Worm (Caenorhabditis elegans) whole organism, early embryonic: Measurements from ENCODE around the gene C14F11.7.

Experiments used
- B0310.2 ChIP-seq: sonication (generic microtip); optimal IDR thresholded peaks from 2 replicates; lab custom pipeline; 2016; ENCODE audit warnings: mild to moderate bottlenecking, missing genetic modification characterization, missing compliant biosample characterization
- F13C5.2 ChIP-seq: sonication (generic microtip); optimal IDR thresholded peaks from 2 replicates; lab custom pipeline; 2017; ENCODE audit warnings: mild to moderate bottlenecking, missing genetic modification characterization, inconsistent platforms, missing compliant biosample characterization
- aly-1 ChIP-seq: sonication (generic microtip); optimal IDR thresholded peaks from 2 replicates; lab custom pipeline; 2016; ENCODE audit warnings: missing genetic modification characterization, missing compliant biosample characterization
- ama-1 ChIP-seq: fragments of 150-350 bp; optimal IDR thresholded peaks from 2 replicates; lab custom pipeline; 2014
- ceh-13 ChIP-seq: fragments of 200-800 bp; sonication (Bioruptor generic); optimal IDR thresholded peaks from 2 replicates; lab custom pipeline; 2018; ENCODE audit warnings: mild to moderate bottlenecking, missing genetic modification characterization, missing compliant biosample characterization
- ceh-36 ChIP-seq: sonication (generic microtip); optimal IDR thresholded peaks from 2 replicates; lab custom pipeline; 2016; ENCODE audit warnings: missing genetic modification characterization, inconsistent platforms, missing compliant biosample characterization
- ets-7 ChIP-seq: sonication (generic microtip); optimal IDR thresholded peaks from 2 replicates; lab custom pipeline; 2016; ENCODE audit warnings: missing genotype, missing genetic modification characterization, missing compliant biosample characterization
- flt-1 ChIP-seq: fragments of 200-800 bp; sonication (Bioruptor generic); IDR thresholded peaks from 2 replicates; pipeline ENCODE4 v1.3.6; 2022; ENCODE audit warnings: missing genetic modification characterization, missing compliant biosample characterization
- hnd-1 ChIP-seq: sonication (generic microtip); optimal IDR thresholded peaks from 2 replicates; lab custom pipeline; 2016; ENCODE audit warnings: missing genetic modification characterization, missing compliant biosample characterization
- scrt-1 ChIP-seq: fragments of 200-800 bp; sonication (Bioruptor generic); IDR thresholded peaks from 2 replicates; pipeline ENCODE4 v1.3.6; 2022; ENCODE audit warnings: missing genetic modification characterization, missing compliant biosample characterization
- sea-1 ChIP-seq: fragments of 200-800 bp; sonication (Bioruptor generic); conservative IDR thresholded peaks from 2 replicates; pipeline ENCODE4 v1.3.6; 2022; ENCODE audit warnings: missing genetic modification characterization, missing compliant biosample characterization
- tbx-11 ChIP-seq: fragments of 200-800 bp; sonication (Bioruptor generic); IDR thresholded peaks from 2 replicates; pipeline ENCODE4 v1.3.6; 2022; ENCODE audit warnings: missing genetic modification characterization, missing compliant biosample characterization
- tra-4 ChIP-seq: sonication (generic microtip); optimal IDR thresholded peaks from 2 replicates; lab custom pipeline; 2017; ENCODE audit warnings: missing genetic modification characterization, missing compliant biosample characterization

- no peak for TF ChIP-seq hnd-1 (tag; lab: Kevin White, UChicago)
- TF ChIP-seq tbx-11 (GFP tag; lab: Robert Waterston, UW): no peak
- TF ChIP-seq ama-1 (lab: Kevin White, UChicago): no peak
- no peak for TF ChIP-seq ceh-36 (tag; lab: Kevin White, UChicago)
- no peak for TF ChIP-seq F13C5.2 (tag; lab: Kevin White, UChicago)
- no peak for TF ChIP-seq flt-1 (GFP tag; lab: Robert Waterston, UW)
- no peak for TF ChIP-seq B0310.2
- no peak for TF ChIP-seq aly-1 (tag; lab: Kevin White, UChicago)
- TF ChIP-seq tra-4 (tag; lab: Kevin White, UChicago): no peak
- no peak for TF ChIP-seq sea-1
- TF ChIP-seq ets-7 (tag; lab: Kevin White, UChicago): no peak
- no peak for TF ChIP-seq scrt-1 (GFP tag; lab: Robert Waterston, UW)
- TF ChIP-seq ceh-13 (GFP tag; lab: Kevin White, UChicago): no peak
These were observed 3.6 kb downstream of the C14F11.7 start, which contains the start of gene bca-1 for ce11 chrX:6204696-6205232.
